Fruit fly (Drosophila melanogaster) whole organism, embryonic: ENCODE data around the gene CG5882.

ENCODE experiments used
- B-H2 ChIP-seq: fragments of 200-800 bp; sonication (Bioruptor generic); optimal IDR thresholded peaks from 2 replicates; lab custom pipeline; 2018; ENCODE audit warnings: missing biosample characterization, mild to moderate bottlenecking, missing genetic modification characterization
- BtbVII ChIP-seq: fragments of 200-800 bp; sonication (Bioruptor generic); optimal IDR thresholded peaks from 3 replicates; lab custom pipeline; 2017; ENCODE audit warnings: missing biosample characterization, mild to moderate bottlenecking, missing genetic modification characterization
- CG11247 ChIP-seq: fragments of 200-800 bp; sonication (Bioruptor generic); IDR thresholded peaks from 2 replicates; pipeline ENCODE4 v1.3.6; 2022; ENCODE audit warnings: missing biosample characterization, missing genetic modification characterization
- CG12104 ChIP-seq: fragments of 200-800 bp; sonication (Bioruptor generic); optimal IDR thresholded peaks from 3 replicates; lab custom pipeline; 2016; ENCODE audit warnings: missing biosample characterization, missing genetic modification characterization
- CG12744 ChIP-seq: fragments of 200-800 bp; sonication (Bioruptor generic); optimal IDR thresholded peaks from 2 replicates; lab custom pipeline; 2016; ENCODE audit warnings: missing biosample characterization, missing genetic modification characterization
- CG12942 ChIP-seq: fragments of 200-800 bp; sonication (Bioruptor generic); optimal IDR thresholded peaks from 3 replicates; lab custom pipeline; 2016; ENCODE audit warnings: missing biosample characterization, missing genetic modification characterization
- CG14014 ChIP-seq: fragments of 200-800 bp; sonication (Bioruptor generic); IDR thresholded peaks from 2 replicates; pipeline ENCODE4 v1.3.6; 2022; ENCODE audit warnings: missing biosample characterization, missing genetic modification characterization
- CG1647 ChIP-seq: fragments of 200-800 bp; sonication (Bioruptor generic); optimal IDR thresholded peaks from 3 replicates; lab custom pipeline; 2016; ENCODE audit warnings: missing biosample characterization, missing genetic modification characterization
- CG18764 ChIP-seq: fragments of 200-800 bp; sonication (Bioruptor generic); optimal IDR thresholded peaks from 3 replicates; lab custom pipeline; 2016; ENCODE audit warnings: missing biosample characterization, missing genetic modification characterization
- CG2678 ChIP-seq: fragments of 200-800 bp; sonication (Bioruptor generic); optimal IDR thresholded peaks from 3 replicates; lab custom pipeline; 2019; ENCODE audit warnings: missing biosample characterization, mild to moderate bottlenecking, missing genetic modification characterization, moderate library complexity
- CG3163 ChIP-seq: fragments of 200-800 bp; sonication (Bioruptor generic); optimal IDR thresholded peaks from 3 replicates; lab custom pipeline; 2016; ENCODE audit warnings: missing biosample characterization, missing genetic modification characterization
- CG32772 ChIP-seq: fragments of 200-800 bp; sonication (Bioruptor generic); IDR thresholded peaks from 2 replicates; pipeline ENCODE4 v1.3.6; 2022; ENCODE audit warnings: missing biosample characterization, missing genetic modification characterization
- CG4282 ChIP-seq: fragments of 200-800 bp; sonication (Bioruptor generic); optimal IDR thresholded peaks from 2 replicates; lab custom pipeline; 2016; ENCODE audit warnings: missing biosample characterization, missing genetic modification characterization
- CG5180 ChIP-seq: fragments of 200-800 bp; sonication (Bioruptor generic); optimal IDR thresholded peaks from 3 replicates; lab custom pipeline; 2017; ENCODE audit warnings: missing biosample characterization, missing genetic modification characterization, mild to moderate bottlenecking, moderate library complexity, missing genetic modification reagents
- CG5245 ChIP-seq: fragments of 200-800 bp; sonication (Bioruptor generic); optimal IDR thresholded peaks from 3 replicates; lab custom pipeline; 2016; ENCODE audit warnings: missing biosample characterization, missing genetic modification characterization
- CG6254 ChIP-seq: fragments of 200-800 bp; sonication (Bioruptor generic); optimal IDR thresholded peaks from 3 replicates; lab custom pipeline; 2017; ENCODE audit warnings: mild to moderate bottlenecking, missing biosample characterization, missing genetic modification reagents, missing genetic modification characterization
- CG6791 ChIP-seq: fragments of 200-800 bp; sonication (Bioruptor generic); IDR thresholded peaks from 3 replicates; pipeline ENCODE4 v1.3.6; 2022; ENCODE audit warnings: missing biosample characterization, missing genetic modification characterization; ENCODE audit not compliant: partially characterized antibody
- CG7357 ChIP-seq: fragments of 200-800 bp; sonication (Bioruptor generic); IDR thresholded peaks from 3 replicates; pipeline ENCODE4 v1.3.6; 2022; ENCODE audit warnings: missing biosample characterization, missing genetic modification characterization
- CG9215 ChIP-seq: fragments of 200-800 bp; sonication (Bioruptor generic); IDR thresholded peaks from 2 replicates; pipeline ENCODE4 v1.3.6; 2022; ENCODE audit warnings: missing biosample characterization, missing genetic modification characterization
- CG9817 ChIP-seq: fragments of 200-800 bp; sonication (Bioruptor generic); optimal IDR thresholded peaks from 2 replicates; lab custom pipeline; 2018; ENCODE audit warnings: missing biosample characterization, mild to moderate bottlenecking, missing genetic modification characterization, moderate library complexity
- Camta ChIP-seq: fragments of 200-800 bp; sonication (Bioruptor generic); optimal IDR thresholded peaks from 2 replicates; lab custom pipeline; 2016; ENCODE audit warnings: missing biosample characterization, missing genetic modification characterization
- Deaf1 ChIP-seq: fragments of 200-800 bp; optimal IDR thresholded peaks from 3 replicates; lab custom pipeline; 2019; ENCODE audit warnings: missing biosample characterization, mild to moderate bottlenecking, missing genetic modification characterization, moderate library complexity
- Dip3 ChIP-seq: fragments of 200-800 bp; sonication (Bioruptor generic); optimal IDR thresholded peaks from 3 replicates; lab custom pipeline; 2016; ENCODE audit warnings: missing biosample characterization, missing genetic modification characterization
- Ets65A ChIP-seq: fragments of 200-800 bp; sonication (Bioruptor generic); peaks from one replicate; lab custom pipeline; 2016; ENCODE audit warnings: missing biosample characterization, missing genetic modification characterization
- Fer2 ChIP-seq: fragments of 200-800 bp; sonication (Bioruptor generic); optimal IDR thresholded peaks from 2 replicates; lab custom pipeline; 2018; ENCODE audit warnings: missing biosample characterization, mild to moderate bottlenecking, missing genetic modification characterization, moderate library complexity
- GATAe ChIP-seq: fragments of 200-800 bp; sonication (Bioruptor generic); conservative IDR thresholded peaks from 2 replicates; pipeline ENCODE4 v1.3.6; 2022; ENCODE audit warnings: missing biosample characterization, missing genetic modification characterization
- HLH3B ChIP-seq: fragments of 200-800 bp; sonication (Bioruptor generic); IDR thresholded peaks from 2 replicates; pipeline ENCODE4 v1.3.6; 2022; ENCODE audit warnings: missing biosample characterization, missing genetic modification characterization
- Hand ChIP-seq: fragments of 200-800 bp; sonication (Bioruptor generic); optimal IDR thresholded peaks from 2 replicates; lab custom pipeline; 2017; ENCODE audit warnings: mild to moderate bottlenecking, missing biosample characterization, missing genetic modification reagents, missing genetic modification characterization
- Neu2 ChIP-seq: fragments of 200-800 bp; sonication (Bioruptor generic); optimal IDR thresholded peaks from 3 replicates; lab custom pipeline; 2016; ENCODE audit warnings: missing biosample characterization, missing genetic modification characterization, borderline replicate concordance
- Nf-YB ChIP-seq: fragments of 200-800 bp; sonication (Bioruptor generic); optimal IDR thresholded peaks from 3 replicates; lab custom pipeline; 2019; ENCODE audit warnings: missing biosample characterization, mild to moderate bottlenecking, missing genetic modification characterization, moderate library complexity
- Scr ChIP-seq: fragments of 200-800 bp; sonication (Bioruptor generic); IDR thresholded peaks from 2 replicates; pipeline ENCODE4 v1.3.6; 2022; ENCODE audit warnings: missing biosample characterization, missing genetic modification characterization; ENCODE audit not compliant: partially characterized antibody
- Sry-β ChIP-seq: fragments of 200-800 bp; sonication (Bioruptor generic); optimal IDR thresholded peaks from 2 replicates; lab custom pipeline; 2018; ENCODE audit warnings: missing biosample characterization, mild to moderate bottlenecking, missing genetic modification characterization, moderate library complexity
- az2 ChIP-seq: fragments of 200-800 bp; sonication (Bioruptor generic); optimal IDR thresholded peaks from 3 replicates; lab custom pipeline; 2016; ENCODE audit warnings: missing biosample characterization, missing genetic modification characterization
- crp ChIP-seq, 2 experiments: fragments of 200-800 bp; sonication (Bioruptor generic); optimal IDR thresholded peaks; 2 replicates in 1 of 2; 3 replicates in 1 of 2; lab custom pipeline; 2017; ENCODE audit warnings: missing biosample characterization in 2 of 2, missing genetic modification characterization in 2 of 2, mild to moderate bottlenecking in 1 of 2, moderate library complexity in 1 of 2
- cwo ChIP-seq: fragments of 200-800 bp; sonication (Bioruptor generic); optimal IDR thresholded peaks from 3 replicates; lab custom pipeline; 2017; ENCODE audit warnings: missing biosample characterization, missing genetic modification characterization, mild to moderate bottlenecking, moderate library complexity, missing genetic modification reagents
- dan ChIP-seq: fragments of 200-800 bp; sonication (Bioruptor generic); IDR thresholded peaks from 2 replicates; pipeline ENCODE4 v1.3.6; 2022; ENCODE audit warnings: missing biosample characterization, missing genetic modification characterization
- grau ChIP-seq: fragments of 200-800 bp; optimal IDR thresholded peaks from 3 replicates; lab custom pipeline; 2019; ENCODE audit warnings: missing biosample characterization, mild to moderate bottlenecking, missing genetic modification characterization, moderate library complexity
- lmd ChIP-seq: fragments of 200-800 bp; sonication (Bioruptor generic); IDR thresholded peaks from 2 replicates; pipeline ENCODE4 v1.3.6; 2022; ENCODE audit warnings: missing biosample characterization, missing genetic modification characterization
- nau ChIP-seq: fragments of 200-800 bp; sonication (Bioruptor generic); optimal IDR thresholded peaks from 3 replicates; lab custom pipeline; 2017; ENCODE audit warnings: missing biosample characterization, mild to moderate bottlenecking, missing genetic modification characterization, missing genetic modification reagents
- nmo ChIP-seq: fragments of 200-800 bp; sonication (Bioruptor generic); optimal IDR thresholded peaks from 2 replicates; lab custom pipeline; 2018; ENCODE audit warnings: missing biosample characterization, mild to moderate bottlenecking, missing genetic modification characterization, moderate library complexity
- org-1 ChIP-seq: fragments of 200-800 bp; sonication (Bioruptor generic); optimal IDR thresholded peaks from 2 replicates; lab custom pipeline; 2017; ENCODE audit warnings: missing biosample characterization, missing genetic modification characterization
- peb ChIP-seq: fragments of 200-800 bp; sonication (Bioruptor generic); IDR thresholded peaks from 2 replicates; pipeline ENCODE4 v1.3.6; 2022; ENCODE audit warnings: missing biosample characterization, missing genetic modification characterization
- pho ChIP-seq: fragments of 200-800 bp; sonication (Bioruptor generic); optimal IDR thresholded peaks from 2 replicates; lab custom pipeline; 2016; ENCODE audit warnings: missing biosample characterization, missing genetic modification characterization
- ro ChIP-seq: fragments of 200-800 bp; sonication (Bioruptor generic); IDR thresholded peaks from 2 replicates; pipeline ENCODE4 v1.3.6; 2022; ENCODE audit warnings: missing biosample characterization, missing genetic modification characterization
- salm ChIP-seq: fragments of 200-800 bp; sonication (Bioruptor generic); optimal IDR thresholded peaks from 2 replicates; lab custom pipeline; 2018; ENCODE audit warnings: missing biosample characterization, mild to moderate bottlenecking, missing genetic modification characterization
- sob ChIP-seq: fragments of 200-800 bp; sonication (Bioruptor generic); IDR thresholded peaks from 2 replicates; pipeline ENCODE4 v1.3.6; 2022; ENCODE audit warnings: missing biosample characterization, missing genetic modification characterization
- vfl ChIP-seq: fragments of 200-800 bp; sonication (Bioruptor generic); optimal IDR thresholded peaks from 2 replicates; lab custom pipeline; 2016; ENCODE audit warnings: missing biosample characterization, missing genetic modification characterization
- yki ChIP-seq: fragments of >200 bp; optimal IDR thresholded peaks from 3 replicates; lab custom pipeline; 2018
- zen ChIP-seq: fragments of 200-800 bp; sonication (Bioruptor generic); optimal IDR thresholded peaks from 3 replicates; lab custom pipeline; 2018; ENCODE audit warnings: missing biosample characterization, mild to moderate bottlenecking, missing genetic modification characterization, moderate library complexity

Gene CG5882

DNA sequence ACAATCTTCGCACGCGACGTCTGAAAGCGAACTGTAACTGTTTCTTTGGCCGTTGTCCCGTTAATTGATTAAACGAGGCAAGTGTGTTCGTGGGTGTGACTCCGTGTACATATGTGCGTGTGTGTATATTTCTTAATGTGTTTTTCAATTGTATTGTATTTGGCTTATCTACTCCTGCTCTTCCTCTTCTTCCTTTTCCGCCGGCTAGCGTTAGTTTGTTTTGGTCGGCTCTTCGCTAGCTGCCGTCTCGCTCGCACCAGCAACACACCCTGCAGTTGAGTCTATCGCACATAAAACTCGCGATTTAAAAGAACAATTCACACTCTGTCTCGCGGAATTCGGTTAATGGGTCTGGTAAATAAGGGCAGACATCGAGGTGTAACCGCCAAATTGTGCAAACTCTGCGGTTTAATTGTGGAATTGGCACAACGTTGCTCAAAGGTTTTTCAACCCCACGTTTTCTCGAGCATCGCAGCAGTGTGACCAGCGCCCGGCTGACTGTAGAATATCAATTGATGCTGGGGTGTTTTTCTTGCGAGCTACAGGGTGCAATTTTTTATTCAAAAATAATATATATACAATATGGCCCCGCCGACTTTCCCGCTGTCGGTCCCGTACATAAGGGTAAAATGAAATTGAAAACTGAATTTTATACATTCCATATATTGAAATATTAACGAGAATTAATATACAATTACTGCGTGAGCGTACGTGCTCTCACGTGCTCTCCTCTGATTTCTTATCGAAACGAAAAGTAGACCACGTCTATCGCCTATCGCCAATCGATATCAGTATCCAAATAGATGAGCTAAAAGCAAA is 6.5 kb upstream of the CG5882 start, which contains the start of the genes gb and CG5815 (continued):
- TF ChIP-seq GATAe (GFP tag; lab: Robert Waterston, UW), result peak; percentile 60
- TF ChIP-seq Fer2, result peak; percentile 87
- TF ChIP-seq CG6791 (GFP tag; lab: Robert Waterston, UW), result peak; percentile 92
- no peak for TF ChIP-seq Neu2
- TF ChIP-seq CG9215 (GFP tag; lab: Robert Waterston, UW), result peak; percentile 89
- peak; percentile 65 for TF ChIP-seq Hand (GFP tag; lab: Kevin White, UChicago)
- TF ChIP-seq BtbVII, result peak; percentile 83
- peak; percentile 84 for TF ChIP-seq sob (GFP tag; lab: Robert Waterston, UW)
- peak; percentile 20 for TF ChIP-seq CG3163 (GFP tag; lab: Kevin White, UChicago)
- peak in 1 of 2 experiments; percentile 66 for TF ChIP-seq crp (GFP tag; optimal IDR thresholded peaks at IDR 0.05; lab: Kevin White, UChicago)
- TF ChIP-seq Nf-YB (GFP tag; lab: Kevin White, UChicago), result peak; percentile 73
- peak; percentile 91 for TF ChIP-seq grau (tag; lab: Kevin White, UChicago)
- peak; percentile 85 for TF ChIP-seq CG18764 (GFP tag; lab: Kevin White, UChicago)
- peak; percentile 92 for TF ChIP-seq CG6254 (GFP tag; lab: Kevin White, UChicago)
- peak; percentile 91 for TF ChIP-seq lmd (GFP tag; lab: Robert Waterston, UW)
- 0 out of 2 replicates have a peak, but pooled peaks have one; percentile 11 for TF ChIP-seq dan
- no peak for TF ChIP-seq Deaf1 (tag; lab: Kevin White, UChicago)
- peak; percentile 89 for TF ChIP-seq CG11247 (GFP tag; lab: Robert Waterston, UW)
- TF ChIP-seq nmo (GFP tag; lab: Kevin White, UChicago), result peak; percentile 94
- peak; percentile 78 for TF ChIP-seq CG7357
- peak; percentile 73 for TF ChIP-seq peb (GFP tag; lab: Robert Waterston, UW)
- peak; percentile 81 for TF ChIP-seq zen (tag; lab: Kevin White, UChicago)
- TF ChIP-seq yki, result no peak
- TF ChIP-seq CG4282 (GFP tag; lab: Kevin White, UChicago), result peak; percentile 32
- TF ChIP-seq CG9817 (tag; lab: Kevin White, UChicago), result peak; percentile 91
- peak; percentile 75 for TF ChIP-seq CG12744 (GFP tag; lab: Kevin White, UChicago)
- peak; percentile 98 for TF ChIP-seq Ets65A (GFP tag; lab: Kevin White, UChicago)
- TF ChIP-seq B-H2 (GFP tag; lab: Kevin White, UChicago), result peak; percentile 90
- peak; percentile 92 for TF ChIP-seq Sry-β (GFP tag; lab: Kevin White, UChicago)
- TF ChIP-seq Scr, result peak; percentile 96
- TF ChIP-seq Dip3 (GFP tag; lab: Kevin White, UChicago), result peak; percentile 83
- TF ChIP-seq CG5245 (GFP tag; lab: Kevin White, UChicago), result peak; percentile 86
- peak; percentile 83 for TF ChIP-seq cwo (GFP tag; lab: Kevin White, UChicago)
- peak; percentile 72 for TF ChIP-seq org-1
- TF ChIP-seq CG12104 (GFP tag; lab: Kevin White, UChicago), result peak; percentile 85
- TF ChIP-seq salm (tag; lab: Kevin White, UChicago), result peak; percentile 63
- peak; percentile 92 for TF ChIP-seq CG2678 (tag; lab: Kevin White, UChicago)
- TF ChIP-seq HLH3B (GFP tag; lab: Robert Waterston, UW), result peak; percentile 86
- TF ChIP-seq CG12942 (GFP tag; lab: Kevin White, UChicago), result peak; percentile 89
- TF ChIP-seq CG1647 (GFP tag; lab: Kevin White, UChicago), result peak; percentile 91
- peak; percentile 93 for TF ChIP-seq CG14014 (GFP tag; lab: Robert Waterston, UW)
- peak; percentile 87 for TF ChIP-seq CG32772 (GFP tag; lab: Robert Waterston, UW)
- no peak for TF ChIP-seq nau (GFP tag; lab: Kevin White, UChicago)
- TF ChIP-seq pho, result peak; percentile 85
- peak; percentile 73 for TF ChIP-seq Camta (GFP tag; lab: Kevin White, UChicago)
- peak; percentile 92 for TF ChIP-seq az2
- TF ChIP-seq vfl, result peak; percentile 91
- no peak for TF ChIP-seq CG5180 (GFP tag; lab: Kevin White, UChicago)
- TF ChIP-seq ro (GFP tag; lab: Robert Waterston, UW), result peak; percentile 55
